Fruit fly (Drosophila melanogaster) whole organism, embryonic: Measurements from ENCODE around the gene Cad88C.

ENCODE experiments used
- CG10147 ChIP-seq: fragments of 200-800 bp; sonication (Bioruptor generic); optimal IDR thresholded peaks from 2 replicates; lab custom pipeline; 2019; ENCODE audit warnings: missing biosample characterization, mild to moderate bottlenecking, missing genetic modification characterization, moderate library complexity
- CG11085 ChIP-seq: fragments of 200-800 bp; sonication (Bioruptor generic); IDR thresholded peaks from 2 replicates; pipeline ENCODE4 v1.3.6; 2022; ENCODE audit warnings: missing biosample characterization, missing genetic modification characterization
- CG14860 ChIP-seq: fragments of 200-800 bp; sonication (Bioruptor generic); IDR thresholded peaks from 3 replicates; pipeline ENCODE4 v1.3.6; 2022; ENCODE audit warnings: missing biosample characterization, missing genetic modification characterization; ENCODE audit not compliant: partially characterized antibody
- CG15514 ChIP-seq: fragments of 200-800 bp; sonication (Bioruptor generic); optimal IDR thresholded peaks from 3 replicates; lab custom pipeline; 2017; ENCODE audit warnings: missing biosample characterization, missing genetic modification characterization, mild to moderate bottlenecking, moderate library complexity, missing genetic modification reagents
- CG2129 ChIP-seq: fragments of 200-800 bp; sonication (Bioruptor generic); IDR thresholded peaks from 2 replicates; pipeline ENCODE4 v1.3.6; 2022; ENCODE audit warnings: missing biosample characterization, missing genetic modification characterization; ENCODE audit not compliant: partially characterized antibody
- CG3065 ChIP-seq: fragments of 200-800 bp; sonication (Bioruptor generic); optimal IDR thresholded peaks from 2 replicates; lab custom pipeline; 2016; ENCODE audit warnings: missing biosample characterization, missing genetic modification characterization
- CG31441 ChIP-seq: fragments of 200-800 bp; sonication (Bioruptor generic); IDR thresholded peaks from 2 replicates; pipeline ENCODE4 v1.3.6; 2022; ENCODE audit warnings: missing biosample characterization, missing genetic modification characterization
- CG32767 ChIP-seq: fragments of 200-800 bp; sonication (Bioruptor generic); IDR thresholded peaks from 2 replicates; pipeline ENCODE4 v1.3.6; 2022; ENCODE audit warnings: missing biosample characterization, missing genetic modification characterization
- CG3726 ChIP-seq: fragments of 200-800 bp; sonication (Bioruptor generic); IDR thresholded peaks from 3 replicates; pipeline ENCODE4, ENCODE4 v1.3.6; 2022; ENCODE audit warnings: missing biosample characterization, missing genetic modification characterization
- CG3847 ChIP-seq: fragments of 200-800 bp; sonication (Bioruptor generic); IDR thresholded peaks from 2 replicates; pipeline ENCODE4 v1.3.6; 2022; ENCODE audit warnings: missing biosample characterization, missing genetic modification characterization
- CG4360 ChIP-seq: fragments of 200-800 bp; sonication (Bioruptor generic); IDR thresholded peaks from 2 replicates; pipeline ENCODE4 v1.3.6; 2022; ENCODE audit warnings: missing biosample characterization, missing genetic modification characterization
- CG7372 ChIP-seq: fragments of 200-800 bp; sonication (Bioruptor generic); IDR thresholded peaks from 2 replicates; pipeline ENCODE4 v1.3.6; 2022; ENCODE audit warnings: missing biosample characterization, missing genetic modification characterization
- CG8388 ChIP-seq: fragments of 200-800 bp; sonication (Bioruptor generic); optimal IDR thresholded peaks from 2 replicates; lab custom pipeline; 2019; ENCODE audit warnings: missing biosample characterization, mild to moderate bottlenecking, missing genetic modification characterization, moderate library complexity
- CG9727 ChIP-seq: fragments of 200-800 bp; sonication (Bioruptor generic); optimal IDR thresholded peaks from 3 replicates; lab custom pipeline; 2017; ENCODE audit warnings: missing biosample characterization, mild to moderate bottlenecking, missing genetic modification characterization
- CoRest ChIP-seq: fragments of 200-800 bp; sonication (Bioruptor generic); optimal IDR thresholded peaks from 3 replicates; lab custom pipeline; 2018; ENCODE audit warnings: missing biosample characterization, mild to moderate bottlenecking, missing genetic modification characterization, moderate library complexity
- Dp ChIP-seq: fragments of 200-800 bp; sonication (Bioruptor generic); optimal IDR thresholded peaks from 2 replicates; lab custom pipeline; 2018; ENCODE audit warnings: missing biosample characterization, mild to moderate bottlenecking, missing genetic modification characterization, moderate library complexity
- Eip74EF ChIP-seq, 2 experiments: fragments of 200-800 bp in 1 of 2; fragments of >200 bp in 1 of 2; sonication (Bioruptor generic) in 1 of 2; optimal IDR thresholded peaks; 2 replicates each; lab custom pipeline; 2017 to 2019; ENCODE audit warnings: missing biosample characterization in 2 of 2, missing genetic modification characterization in 2 of 2, mild to moderate bottlenecking in 1 of 2, moderate library complexity in 1 of 2
- Fer2 ChIP-seq: fragments of 200-800 bp; sonication (Bioruptor generic); optimal IDR thresholded peaks from 2 replicates; lab custom pipeline; 2018; ENCODE audit warnings: missing biosample characterization, mild to moderate bottlenecking, missing genetic modification characterization, moderate library complexity
- MESR4 ChIP-seq: fragments of 200-800 bp; sonication (Bioruptor generic); optimal IDR thresholded peaks from 2 replicates; lab custom pipeline; 2018; ENCODE audit warnings: missing biosample characterization, mild to moderate bottlenecking, missing genetic modification characterization, moderate library complexity
- Mad ChIP-seq: fragments of 200-800 bp; sonication (Bioruptor generic); optimal IDR thresholded peaks from 2 replicates; lab custom pipeline; 2016; ENCODE audit warnings: missing biosample characterization, missing genetic modification characterization
- Med ChIP-seq: fragments of 200-800 bp; sonication (Bioruptor generic); peaks from one replicate; lab custom pipeline; 2016; ENCODE audit warnings: missing biosample characterization, missing genetic modification characterization, mild to moderate bottlenecking, inconsistent platforms, moderate library complexity
- Mrtf ChIP-seq: fragments of 200-800 bp; sonication (Bioruptor generic); IDR thresholded peaks from 3 replicates; pipeline ENCODE4 v1.3.6; 2022; ENCODE audit warnings: missing biosample characterization, missing genetic modification characterization
- Myb ChIP-seq: fragments of 200-800 bp; sonication (Bioruptor generic); optimal IDR thresholded peaks from 2 replicates; lab custom pipeline; 2016; ENCODE audit warnings: missing biosample characterization, missing genetic modification characterization
- NC2α ChIP-seq: fragments of 200-800 bp; sonication (Bioruptor generic); optimal IDR thresholded peaks from 2 replicates; lab custom pipeline; 2016; ENCODE audit warnings: missing biosample characterization, missing genetic modification characterization
- Pdp1 ChIP-seq, 2 experiments: fragments of 200-800 bp; sonication (Bioruptor generic); optimal IDR thresholded peaks; 3 replicates each; lab custom pipeline; 2016; ENCODE audit warnings: missing biosample characterization in 2 of 2, missing genetic modification characterization in 2 of 2, mild to moderate bottlenecking in 1 of 2, moderate library complexity in 1 of 2
- Poxn ChIP-seq: fragments of 200-800 bp; sonication (Bioruptor generic); IDR thresholded peaks from 2 replicates; pipeline ENCODE4 v1.3.6; 2022; ENCODE audit warnings: missing biosample characterization, missing genetic modification characterization
- Rx ChIP-seq: fragments of 200-800 bp; sonication (Bioruptor generic); IDR thresholded peaks from 2 replicates; pipeline ENCODE4 v1.3.6; 2022; ENCODE audit warnings: missing biosample characterization, missing genetic modification characterization
- caup ChIP-seq: fragments of 200-800 bp; sonication (Bioruptor generic); optimal IDR thresholded peaks from 3 replicates; lab custom pipeline; 2017; ENCODE audit warnings: missing biosample characterization, mild to moderate bottlenecking, missing genetic modification characterization, moderate library complexity; ENCODE audit not compliant: severe bottlenecking
- croc ChIP-seq: fragments of 200-800 bp; sonication (Bioruptor generic); conservative IDR thresholded peaks from 3 replicates; pipeline ENCODE4 v1.3.6; 2022; ENCODE audit warnings: missing biosample characterization, missing genetic modification characterization
- dan ChIP-seq: fragments of 200-800 bp; sonication (Bioruptor generic); IDR thresholded peaks from 2 replicates; pipeline ENCODE4 v1.3.6; 2022; ENCODE audit warnings: missing biosample characterization, missing genetic modification characterization
- dm ChIP-seq: fragments of 200-800 bp; sonication (Bioruptor generic); optimal IDR thresholded peaks from 3 replicates; lab custom pipeline; 2016; ENCODE audit warnings: missing biosample characterization, missing genetic modification characterization
- dpn ChIP-seq, 2 experiments: fragments of 200-800 bp; sonication (Bioruptor generic); optimal IDR thresholded peaks; 3 replicates each; lab custom pipeline; 2016; ENCODE audit warnings: missing biosample characterization in 2 of 2, missing genetic modification characterization in 2 of 2
- gem ChIP-seq: fragments of 200-800 bp; sonication (Bioruptor generic); optimal IDR thresholded peaks from 2 replicates; lab custom pipeline; 2019; ENCODE audit warnings: missing biosample characterization, mild to moderate bottlenecking, missing genetic modification characterization, moderate library complexity
- hkb ChIP-seq, 2 experiments: fragments of 200-800 bp in 1 of 2; fragments of >200 bp in 1 of 2; sonication (Bioruptor generic) in 1 of 2; IDR thresholded peaks in 1 of 2; optimal IDR thresholded peaks in 1 of 2; 2 replicates each; pipeline versions ENCODE4 v1.3.6 to Lab custom; 2017 to 2022; ENCODE audit warnings: missing biosample characterization in 1 of 2, missing genetic modification characterization in 1 of 2
- inv ChIP-seq: fragments of 200-800 bp; sonication (Bioruptor generic); IDR thresholded peaks from 2 replicates; pipeline ENCODE4 v1.3.6; 2022; ENCODE audit warnings: missing biosample characterization, missing genetic modification characterization; ENCODE audit not compliant: partially characterized antibody
- kah ChIP-seq: fragments of 200-800 bp; sonication (Bioruptor generic); optimal IDR thresholded peaks from 2 replicates; lab custom pipeline; 2018; ENCODE audit warnings: missing biosample characterization, mild to moderate bottlenecking, missing genetic modification characterization
- ken ChIP-seq: fragments of 200-800 bp; sonication (Bioruptor generic); IDR thresholded peaks from 3 replicates; pipeline ENCODE4 v1.3.6; 2022; ENCODE audit warnings: missing biosample characterization, missing genetic modification characterization
- kni ChIP-seq: fragments of 200-800 bp; sonication (Bioruptor generic); optimal IDR thresholded peaks from 3 replicates; lab custom pipeline; 2017; ENCODE audit warnings: mild to moderate bottlenecking, missing biosample characterization, missing genetic modification reagents, missing genetic modification characterization
- phol ChIP-seq: fragments of 200-800 bp; sonication (Bioruptor generic); optimal IDR thresholded peaks from 3 replicates; lab custom pipeline; 2018; ENCODE audit warnings: missing biosample characterization, mild to moderate bottlenecking, missing genetic modification characterization, moderate library complexity
- pnt ChIP-seq: fragments of 200-800 bp; sonication (Bioruptor generic); optimal IDR thresholded peaks from 3 replicates; lab custom pipeline; 2016; ENCODE audit warnings: missing biosample characterization, missing genetic modification characterization
- salm ChIP-seq: fragments of 200-800 bp; sonication (Bioruptor generic); optimal IDR thresholded peaks from 2 replicates; lab custom pipeline; 2018; ENCODE audit warnings: missing biosample characterization, mild to moderate bottlenecking, missing genetic modification characterization
- so ChIP-seq: fragments of 200-800 bp; sonication (Bioruptor generic); IDR thresholded peaks from 3 replicates; pipeline ENCODE4 v1.3.6; 2022; ENCODE audit warnings: missing biosample characterization, missing genetic modification characterization
- stc ChIP-seq: fragments of 200-800 bp; sonication (Bioruptor generic); IDR thresholded peaks from 2 replicates; pipeline ENCODE4 v1.3.6; 2022; ENCODE audit warnings: missing biosample characterization, missing genetic modification characterization
- sug ChIP-seq: fragments of 200-800 bp; optimal IDR thresholded peaks from 2 replicates; lab custom pipeline; 2019; ENCODE audit warnings: missing biosample characterization, mild to moderate bottlenecking, missing genetic modification characterization, moderate library complexity
- tin ChIP-seq: fragments of 200-800 bp; sonication (Bioruptor generic); optimal IDR thresholded peaks from 3 replicates; lab custom pipeline; 2016; ENCODE audit warnings: missing biosample characterization, missing genetic modification characterization
- twi ChIP-seq: fragments of 200-800 bp; optimal IDR thresholded peaks from 2 replicates; lab custom pipeline; 2019; ENCODE audit warnings: missing biosample characterization, mild to moderate bottlenecking, missing genetic modification characterization, moderate library complexity
- wor ChIP-seq: fragments of 200-800 bp; sonication (Bioruptor generic); IDR thresholded peaks from 2 replicates; pipeline ENCODE4 v1.3.6; 2022; ENCODE audit warnings: missing biosample characterization, missing genetic modification characterization
- yki ChIP-seq: fragments of >200 bp; optimal IDR thresholded peaks from 3 replicates; lab custom pipeline; 2018

Gene Cad88C

DNA sequence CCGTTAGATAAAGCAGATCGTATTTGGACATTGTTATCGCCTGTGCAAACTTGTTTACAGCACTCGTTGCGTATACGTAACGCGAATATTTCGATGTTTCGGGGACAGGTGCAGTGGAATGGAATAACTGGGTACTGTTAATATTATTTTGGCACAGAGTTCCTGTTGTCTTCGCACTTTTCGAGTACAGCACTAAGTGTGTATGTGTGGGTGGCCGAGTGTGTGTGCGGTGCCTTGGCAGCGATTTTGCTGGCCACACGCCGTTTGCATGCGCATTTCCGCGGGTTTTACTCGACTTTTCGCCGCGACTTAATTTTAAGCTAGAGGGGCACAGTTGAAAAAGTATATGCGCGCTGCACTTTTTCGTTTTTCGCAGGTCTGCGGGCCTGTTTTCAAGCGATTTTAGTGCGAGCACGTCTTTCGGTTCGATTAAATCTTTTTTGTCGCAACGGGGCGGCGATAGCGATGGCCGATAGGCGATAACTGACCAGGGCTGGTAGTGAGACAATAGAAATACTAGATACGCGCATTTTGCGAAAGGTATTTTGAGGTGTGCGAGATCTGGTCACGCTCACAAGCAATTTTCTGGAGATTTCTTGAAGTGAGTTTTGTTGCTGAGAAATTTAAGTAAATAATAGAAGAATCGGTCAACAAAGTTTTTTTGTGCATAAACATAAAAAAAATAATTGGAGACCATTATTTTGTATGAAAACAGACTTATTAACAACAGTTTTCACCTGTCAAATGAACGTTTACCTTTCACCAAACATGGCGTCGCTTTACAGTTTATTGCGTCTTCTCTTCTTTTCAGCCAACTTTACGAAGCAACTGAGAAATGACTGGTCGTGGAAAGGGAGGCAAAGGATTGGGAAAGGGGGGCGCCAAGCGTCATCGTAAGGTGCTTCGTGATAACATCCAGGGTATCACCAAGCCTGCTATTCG lies 4.8 kb upstream of the Cad88C start, which contains the start of the genes put and His4r (continued):
- TF ChIP-seq croc (no peak), CG3847 (GFP tag; lab: Robert Waterston, UW) (peak; percentile 52; the same call in 1 of the 2 replicates), stc (no peak), Eip74EF (GFP tag; optimal IDR thresholded peaks at IDR 0.05; lab: Kevin White, UChicago) (no peak), Myb (GFP tag; lab: Kevin White, UChicago) (peak; percentile 30), phol (tag; lab: Kevin White, UChicago) (peak; percentile 91), Med (peak; percentile 91), CG8388 (GFP tag; lab: Kevin White, UChicago) (no peak), caup (GFP tag; lab: Kevin White, UChicago) (no peak), CG14860 (0 out of 3 replicates have a peak, but pooled peaks have one; percentile 40), tin (GFP tag; lab: Kevin White, UChicago) (peak; percentile 9), sug (tag; lab: Kevin White, UChicago) (peak; percentile 3), gem (no peak), CG3726 (no peak), CoRest (peak; percentile 4), CG9727 (GFP tag; lab: Kevin White, UChicago) (peak; percentile 2), CG10147 (no peak), CG11085 (GFP tag; lab: Robert Waterston, UW) (no peak), kni (GFP tag; lab: Kevin White, UChicago) (no peak), Mad (GFP tag; lab: Kevin White, UChicago) (no peak), Rx (GFP tag; lab: Robert Waterston, UW) (no peak), Poxn (GFP tag; lab: Robert Waterston, UW) (no peak), NC2α (GFP tag; lab: Kevin White, UChicago) (no peak), hkb (optimal IDR thresholded peaks at IDR 0.05; lab: Kevin White, UChicago) (no peak), hkb (GFP tag; IDR thresholded peaks at IDR 0.05; lab: Robert Waterston, UW) (no peak), Mrtf (no peak), pnt (GFP tag; lab: Kevin White, UChicago) (no peak), CG32767 (GFP tag; lab: Robert Waterston, UW) (no peak), MESR4 (GFP tag; lab: Kevin White, UChicago) (peak; percentile 87), Dp (GFP tag; lab: Kevin White, UChicago) (peak; percentile 34), dm (GFP tag; lab: Kevin White, UChicago) (peak; percentile 37), kah (GFP tag; lab: Kevin White, UChicago) (peak; percentile 20), dan (no peak), wor (GFP tag; lab: Robert Waterston, UW) (no peak), CG7372 (GFP tag; lab: Robert Waterston, UW) (peak; percentile 29; the same call in 1 of the 2 replicates), CG15514 (GFP tag; lab: Kevin White, UChicago) (peak; percentile 64), dpn (GFP tag; optimal IDR thresholded peaks at IDR 0.05; lab: Kevin White, UChicago) (peak in 1 of 2 experiments; percentile 35), Pdp1 (GFP tag; optimal IDR thresholded peaks at IDR 0.05; lab: Kevin White, UChicago) (peak in 1 of 2 experiments; percentile 26), CG3065 (GFP tag; lab: Kevin White, UChicago) (no peak), ken (GFP tag; lab: Robert Waterston, UW) (no peak), inv (peak; percentile 44; the same call in 1 of the 2 replicates), so (GFP tag; lab: Robert Waterston, UW) (0 out of 3 replicates have a peak, but pooled peaks have one; percentile 45), salm (tag; lab: Kevin White, UChicago) (no peak), CG4360 (GFP tag; lab: Robert Waterston, UW) (no peak; the same call in 1 of the 2 replicates), Fer2 (tag; lab: Kevin White, UChicago) (no peak), yki (lab: Kevin White, UChicago) (no peak), twi (tag; lab: Kevin White, UChicago) (no peak), CG2129 (GFP tag; lab: Robert Waterston, UW) (no peak), CG31441 (GFP tag; lab: Robert Waterston, UW) (no peak)
